Worm (Caenorhabditis elegans) whole organism, early embryonic: ENCODE measurements around the gene dgtr-1.

ENCODE experiments used
- B0310.2 ChIP-seq: sonication (generic microtip); optimal IDR thresholded peaks from 2 replicates; lab custom pipeline; 2016; ENCODE audit warnings: mild to moderate bottlenecking, missing genetic modification characterization, missing compliant biosample characterization
- F13C5.2 ChIP-seq: sonication (generic microtip); optimal IDR thresholded peaks from 2 replicates; lab custom pipeline; 2017; ENCODE audit warnings: mild to moderate bottlenecking, missing genetic modification characterization, inconsistent platforms, missing compliant biosample characterization
- aly-1 ChIP-seq: sonication (generic microtip); optimal IDR thresholded peaks from 2 replicates; lab custom pipeline; 2016; ENCODE audit warnings: missing genetic modification characterization, missing compliant biosample characterization
- ama-1 ChIP-seq: fragments of 150-350 bp; optimal IDR thresholded peaks from 2 replicates; lab custom pipeline; 2014
- ceh-13 ChIP-seq: fragments of 200-800 bp; sonication (Bioruptor generic); optimal IDR thresholded peaks from 2 replicates; lab custom pipeline; 2018; ENCODE audit warnings: mild to moderate bottlenecking, missing genetic modification characterization, missing compliant biosample characterization
- ceh-36 ChIP-seq: sonication (generic microtip); optimal IDR thresholded peaks from 2 replicates; lab custom pipeline; 2016; ENCODE audit warnings: missing genetic modification characterization, inconsistent platforms, missing compliant biosample characterization
- ets-7 ChIP-seq: sonication (generic microtip); optimal IDR thresholded peaks from 2 replicates; lab custom pipeline; 2016; ENCODE audit warnings: missing genotype, missing genetic modification characterization, missing compliant biosample characterization
- flt-1 ChIP-seq: fragments of 200-800 bp; sonication (Bioruptor generic); IDR thresholded peaks from 2 replicates; pipeline ENCODE4 v1.3.6; 2022; ENCODE audit warnings: missing genetic modification characterization, missing compliant biosample characterization
- hmbx-1 ChIP-seq: sonication (generic microtip); optimal IDR thresholded peaks from 2 replicates; lab custom pipeline; 2016; ENCODE audit warnings: mild to moderate bottlenecking, missing genetic modification characterization, missing compliant biosample characterization
- hmg-4 ChIP-seq: fragments of 200-800 bp; sonication (Bioruptor generic); optimal IDR thresholded peaks from 2 replicates; lab custom pipeline; 2018; ENCODE audit warnings: mild to moderate bottlenecking, missing genetic modification characterization, missing compliant biosample characterization
- hnd-1 ChIP-seq: sonication (generic microtip); optimal IDR thresholded peaks from 2 replicates; lab custom pipeline; 2016; ENCODE audit warnings: missing genetic modification characterization, missing compliant biosample characterization
- pes-1 ChIP-seq: fragments of 200-800 bp; sonication (Bioruptor generic); IDR thresholded peaks from 2 replicates; pipeline ENCODE4 v1.3.6; 2022; ENCODE audit warnings: missing genetic modification reagents, missing genetic modification characterization, missing compliant biosample characterization
- scrt-1 ChIP-seq: fragments of 200-800 bp; sonication (Bioruptor generic); IDR thresholded peaks from 2 replicates; pipeline ENCODE4 v1.3.6; 2022; ENCODE audit warnings: missing genetic modification characterization, missing compliant biosample characterization
- sea-1 ChIP-seq: fragments of 200-800 bp; sonication (Bioruptor generic); conservative IDR thresholded peaks from 2 replicates; pipeline ENCODE4 v1.3.6; 2022; ENCODE audit warnings: missing genetic modification characterization, missing compliant biosample characterization
- tbx-11 ChIP-seq: fragments of 200-800 bp; sonication (Bioruptor generic); IDR thresholded peaks from 2 replicates; pipeline ENCODE4 v1.3.6; 2022; ENCODE audit warnings: missing genetic modification characterization, missing compliant biosample characterization
- tbx-37 ChIP-seq: fragments of 200-800 bp; sonication (Bioruptor generic); conservative IDR thresholded peaks from 2 replicates; pipeline ENCODE4 v1.3.6; 2022; ENCODE audit warnings: missing genetic modification reagents, missing genetic modification characterization, missing compliant biosample characterization
- tra-4 ChIP-seq: sonication (generic microtip); optimal IDR thresholded peaks from 2 replicates; lab custom pipeline; 2017; ENCODE audit warnings: missing genetic modification characterization, missing compliant biosample characterization

dgtr-1 gene

ce11 chrV:6461250-6461649 lies 35.7 kb upstream of the dgtr-1 start:
- TF ChIP-seq ama-1: no peak

DNA sequence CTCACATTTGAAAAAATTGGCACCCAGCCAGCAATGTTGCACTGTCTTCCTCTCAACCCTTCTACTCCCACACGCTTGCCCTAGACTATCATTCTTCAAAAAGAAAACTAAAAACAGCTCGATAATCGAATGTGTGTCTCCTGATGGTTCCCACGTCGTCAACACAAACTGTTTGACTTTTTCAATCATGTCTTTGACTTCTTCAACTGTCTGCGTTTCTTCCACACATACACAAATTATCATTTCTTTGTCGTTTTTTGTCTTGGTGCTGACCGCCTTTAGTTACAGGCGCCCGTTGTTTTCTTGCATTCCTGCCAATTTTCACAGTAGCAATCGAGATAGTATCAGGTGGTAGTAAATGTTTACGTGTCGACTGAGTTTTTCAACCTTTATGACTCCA lies 34.3 kb upstream of the dgtr-1 start:
- no peak for TF ChIP-seq tra-4
- no peak for TF ChIP-seq tbx-37 (GFP tag; lab: Robert Waterston, UW)
- TF ChIP-seq ceh-13 (GFP tag; lab: Kevin White, UChicago): no peak
- no peak for TF ChIP-seq sea-1 (GFP tag; lab: Robert Waterston, UW)
- no peak for TF ChIP-seq ceh-36
- no peak for TF ChIP-seq aly-1 (tag; lab: Kevin White, UChicago)
- TF ChIP-seq B0310.2 (tag; lab: Kevin White, UChicago): no peak
- TF ChIP-seq ama-1: no peak
- no peak for TF ChIP-seq F13C5.2 (tag; lab: Kevin White, UChicago)
- no peak for TF ChIP-seq pes-1 (GFP tag; lab: Robert Waterston, UW)
- no peak for TF ChIP-seq flt-1 (GFP tag; lab: Robert Waterston, UW)
- no peak for TF ChIP-seq scrt-1
- TF ChIP-seq ets-7: no peak
- no peak for TF ChIP-seq hmg-4
- TF ChIP-seq tbx-11 (GFP tag; lab: Robert Waterston, UW): no peak
- TF ChIP-seq hnd-1: no peak

DNA sequence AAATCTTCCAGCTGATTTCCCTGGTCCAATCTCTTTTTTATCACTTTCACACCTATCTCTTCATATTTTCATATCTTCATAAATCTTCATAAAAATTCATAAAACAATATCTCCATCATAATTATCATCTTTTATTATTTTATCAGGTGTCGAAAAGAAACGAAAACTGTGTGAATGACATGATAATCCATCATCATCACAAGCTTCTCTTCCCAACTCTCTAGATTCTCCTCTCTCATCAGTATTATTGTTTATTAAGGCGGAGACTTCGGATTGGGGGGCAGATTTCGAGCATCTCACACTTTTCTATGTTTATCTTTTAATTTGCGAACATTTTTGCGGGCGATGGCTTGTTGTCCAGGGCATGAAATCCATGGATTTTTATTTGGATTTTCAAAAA lies 32.7 kb upstream of the dgtr-1 start:
- TF ChIP-seq ama-1 (no peak), hmbx-1 (tag; lab: Kevin White, UChicago) (no peak), hmg-4 (no peak), ceh-13 (GFP tag; lab: Kevin White, UChicago) (no peak), ceh-36 (no peak), tbx-37 (GFP tag; lab: Robert Waterston, UW) (no peak)

DNA sequence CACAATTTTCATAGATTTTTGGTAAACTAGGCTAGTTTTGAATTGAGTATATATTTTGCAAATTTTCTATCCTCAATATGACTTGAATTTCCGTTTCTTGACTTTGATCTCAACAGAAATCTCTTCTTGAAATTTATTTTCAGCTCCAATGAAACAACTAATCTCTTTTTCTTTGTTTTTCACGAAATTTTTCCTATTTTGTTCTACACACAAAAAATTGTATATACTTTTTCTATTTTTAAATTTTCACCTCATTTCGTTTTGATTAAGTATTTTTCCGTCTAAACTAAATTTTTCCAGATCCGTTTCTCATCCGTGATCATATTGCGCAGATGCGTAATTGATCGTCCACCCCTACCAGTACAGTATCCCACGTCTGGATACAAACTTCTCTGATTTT lies 32.1 kb upstream of the dgtr-1 start, which contains the start of gene unc-83:
Gene unc-83 (plus strand): TSS at position 301 of the 400 bp plus-strand sequence.
- TF ChIP-seq hnd-1 (no peak), aly-1 (tag; lab: Kevin White, UChicago) (no peak), tbx-37 (GFP tag; lab: Robert Waterston, UW) (no peak), B0310.2 (tag; lab: Kevin White, UChicago) (no peak), ama-1 (no peak), ceh-36 (no peak), tbx-11 (GFP tag; lab: Robert Waterston, UW) (no peak), tra-4 (no peak), scrt-1 (no peak), hmg-4 (no peak), ets-7 (no peak)

DNA sequence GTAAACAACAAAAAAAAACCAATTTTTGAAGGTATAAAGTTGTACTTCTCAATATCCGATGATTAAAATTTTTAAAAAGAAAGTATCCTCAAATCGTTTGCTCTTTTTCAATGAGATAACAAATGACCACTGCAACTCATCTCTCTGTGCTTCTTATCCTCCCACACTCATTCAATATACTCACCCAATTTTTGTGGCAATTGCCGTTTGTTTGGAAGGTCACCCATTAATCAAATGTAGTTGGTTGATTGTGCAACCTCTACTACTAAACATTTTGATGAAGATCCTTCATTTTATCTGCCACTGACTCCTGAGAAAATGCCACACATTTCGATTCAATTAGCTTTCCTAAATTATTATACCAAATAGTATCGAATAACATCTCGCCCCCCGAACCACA lies 29.2 kb upstream of the dgtr-1 start:
- TF ChIP-seq flt-1 (GFP tag; lab: Robert Waterston, UW): no peak
- TF ChIP-seq hmg-4: no peak
- TF ChIP-seq tra-4: no peak
- no peak for TF ChIP-seq ets-7
- TF ChIP-seq hmbx-1 (tag; lab: Kevin White, UChicago): no peak
- no peak for TF ChIP-seq tbx-11 (GFP tag; lab: Robert Waterston, UW)
- no peak for TF ChIP-seq ceh-13 (GFP tag; lab: Kevin White, UChicago)
- no peak for TF ChIP-seq sea-1 (GFP tag; lab: Robert Waterston, UW)
- no peak for TF ChIP-seq tbx-37 (GFP tag; lab: Robert Waterston, UW)
- no peak for TF ChIP-seq pes-1 (GFP tag; lab: Robert Waterston, UW)
- no peak for TF ChIP-seq aly-1 (tag; lab: Kevin White, UChicago)
- no peak for TF ChIP-seq scrt-1
- no peak for TF ChIP-seq F13C5.2 (tag; lab: Kevin White, UChicago)
- TF ChIP-seq ceh-36: no peak
- TF ChIP-seq ama-1: no peak
- no peak for TF ChIP-seq B0310.2 (tag; lab: Kevin White, UChicago)

ce11 chrV:6471208-6471607 lies 25.7 kb upstream of the dgtr-1 start:
- TF ChIP-seq hnd-1 (no peak), ets-7 (no peak), flt-1 (GFP tag; lab: Robert Waterston, UW) (no peak), tbx-37 (GFP tag; lab: Robert Waterston, UW) (no peak), sea-1 (GFP tag; lab: Robert Waterston, UW) (no peak), F13C5.2 (tag; lab: Kevin White, UChicago) (no peak)

DNA sequence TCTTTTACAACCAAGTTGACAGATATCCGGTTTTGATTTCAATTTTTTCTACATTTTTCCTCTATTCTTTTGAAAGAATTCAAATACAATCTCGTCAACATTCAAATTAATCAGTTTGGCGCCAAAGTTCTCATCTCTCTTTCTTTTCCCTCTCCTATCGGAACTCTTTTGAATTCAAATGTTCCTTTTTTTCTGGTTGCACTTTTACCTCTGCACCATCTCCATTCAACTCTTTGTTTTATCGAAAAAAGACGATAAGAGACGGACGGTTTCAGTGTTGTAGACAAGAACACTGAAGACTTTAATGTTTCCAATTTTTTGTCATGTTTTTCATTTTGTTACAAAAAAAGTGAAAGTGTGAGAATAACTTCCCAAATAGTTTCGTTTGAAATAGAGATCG lies 20.9 kb upstream of the dgtr-1 start:
- no peak for TF ChIP-seq scrt-1
- TF ChIP-seq B0310.2 (tag; lab: Kevin White, UChicago): no peak
- TF ChIP-seq sea-1 (GFP tag; lab: Robert Waterston, UW): no peak
- no peak for TF ChIP-seq tra-4
- TF ChIP-seq hnd-1: no peak
- TF ChIP-seq F13C5.2 (tag; lab: Kevin White, UChicago): no peak
- TF ChIP-seq tbx-37 (GFP tag; lab: Robert Waterston, UW): no peak
- TF ChIP-seq tbx-11 (GFP tag; lab: Robert Waterston, UW): no peak
- no peak for TF ChIP-seq flt-1 (GFP tag; lab: Robert Waterston, UW)
- no peak for TF ChIP-seq ceh-13 (GFP tag; lab: Kevin White, UChicago)
- TF ChIP-seq aly-1 (tag; lab: Kevin White, UChicago): no peak

ce11 chrV:6485109-6485508 lies 11.8 kb upstream of the dgtr-1 start:
- TF ChIP-seq flt-1 (GFP tag; lab: Robert Waterston, UW) (no peak), scrt-1 (no peak), aly-1 (tag; lab: Kevin White, UChicago) (no peak), ets-7 (no peak), F13C5.2 (tag; lab: Kevin White, UChicago) (peak; percentile 3), pes-1 (GFP tag; lab: Robert Waterston, UW) (no peak), sea-1 (GFP tag; lab: Robert Waterston, UW) (no peak)

DNA sequence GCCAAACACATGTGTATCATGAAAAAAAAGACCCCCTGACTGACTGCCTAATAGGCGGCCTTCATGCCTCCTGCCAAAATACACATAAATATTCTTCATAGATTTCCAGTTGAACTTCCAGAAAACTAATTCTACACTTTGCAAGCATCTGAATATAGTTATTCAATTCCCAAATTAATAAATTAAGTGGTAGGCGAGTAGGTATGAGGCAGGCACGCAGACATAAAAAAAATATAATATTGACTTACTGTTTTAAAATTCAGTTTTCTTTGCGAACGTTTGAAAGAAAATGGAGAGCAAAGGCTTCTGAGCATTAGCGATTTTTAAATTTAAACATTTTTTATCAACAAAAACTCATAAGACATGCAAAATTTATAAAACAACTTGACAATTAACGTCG lies 9.0 kb upstream of the dgtr-1 start:
- TF ChIP-seq B0310.2 (tag; lab: Kevin White, UChicago): no peak
- no peak for TF ChIP-seq hmbx-1 (tag; lab: Kevin White, UChicago)
- no peak for TF ChIP-seq tbx-11 (GFP tag; lab: Robert Waterston, UW)
- TF ChIP-seq tbx-37 (GFP tag; lab: Robert Waterston, UW): no peak
- no peak for TF ChIP-seq ets-7
- TF ChIP-seq aly-1 (tag; lab: Kevin White, UChicago): no peak
- no peak for TF ChIP-seq ceh-13 (GFP tag; lab: Kevin White, UChicago)
- TF ChIP-seq hmg-4: no peak
- TF ChIP-seq scrt-1: no peak
- TF ChIP-seq hnd-1: no peak
- no peak for TF ChIP-seq tra-4
- no peak for TF ChIP-seq F13C5.2 (tag; lab: Kevin White, UChicago)
- TF ChIP-seq ama-1: no peak
- TF ChIP-seq ceh-36: no peak
- TF ChIP-seq flt-1 (GFP tag; lab: Robert Waterston, UW): no peak
- no peak for TF ChIP-seq pes-1 (GFP tag; lab: Robert Waterston, UW)
